Worm (Caenorhabditis elegans) whole organism, L1 larva: ENCODE data around the gene F55C12.4.

Source experiments
- C16A3.4 ChIP-seq: fragments of 150-350 bp; optimal IDR thresholded peaks from 2 replicates; lab custom pipeline; 2014; ENCODE audit warnings: missing biosample characterization, missing genetic modification characterization
- C34B4.2 ChIP-seq: sonication (generic microtip); optimal IDR thresholded peaks from 2 replicates; lab custom pipeline; 2017; ENCODE audit warnings: mild to moderate bottlenecking, missing genetic modification characterization, missing compliant biosample characterization
- Y116A8C.19 ChIP-seq: sonication (generic microtip); optimal IDR thresholded peaks from 2 replicates; lab custom pipeline; 2016; ENCODE audit warnings: missing compliant biosample characterization, missing genetic modification characterization, borderline replicate concordance
- aha-1 ChIP-seq: fragments of 150-350 bp; optimal IDR thresholded peaks from 2 replicates; lab custom pipeline; 2014; ENCODE audit warnings: missing biosample characterization, missing genetic modification characterization
- alr-1 ChIP-seq: fragments of 200-800 bp; sonication (Bioruptor generic); optimal IDR thresholded peaks from 2 replicates; lab custom pipeline; 2018; ENCODE audit warnings: borderline replicate concordance, mild to moderate bottlenecking, missing genetic modification characterization, missing compliant biosample characterization
- aly-2 ChIP-seq: fragments of 150-350 bp; optimal IDR thresholded peaks from 2 replicates; lab custom pipeline; 2014; ENCODE audit warnings: missing biosample characterization, missing genetic modification characterization
- ama-1 ChIP-seq: fragments of 150-350 bp; optimal IDR thresholded peaks from 2 replicates; lab custom pipeline; 2014
- ceh-63 ChIP-seq: fragments of 200-800 bp; sonication (Bioruptor generic); optimal IDR thresholded peaks from 2 replicates; lab custom pipeline; 2018; ENCODE audit warnings: mild to moderate bottlenecking, missing genetic modification characterization, missing compliant biosample characterization
- ceh-88 ChIP-seq: fragments of 200-800 bp; sonication (Bioruptor generic); IDR thresholded peaks from 2 replicates; pipeline ENCODE4 v1.3.6; 2022; ENCODE audit warnings: missing genetic modification characterization, missing compliant biosample characterization
- ceh-90 ChIP-seq: sonication (generic microtip); optimal IDR thresholded peaks from 2 replicates; lab custom pipeline; 2016; ENCODE audit warnings: missing genetic modification characterization, missing compliant biosample characterization
- ces-1 ChIP-seq: fragments of 150-350 bp; optimal IDR thresholded peaks from 2 replicates; lab custom pipeline; 2014; ENCODE audit warnings: missing biosample characterization, missing genetic modification reagents, missing genetic modification characterization
- dpl-1 ChIP-seq, 3 experiments: fragments of 150-350 bp in 2 of 3; sonication (generic microtip) in 1 of 3; optimal IDR thresholded peaks; 2 replicates each; lab custom pipeline; 2014 to 2017; ENCODE audit warnings: missing biosample characterization in 3 of 3, missing genetic modification characterization in 3 of 3, missing genetic modification reagents in 3 of 3
- dsc-1 ChIP-seq: sonication (generic microtip); optimal IDR thresholded peaks from 2 replicates; lab custom pipeline; 2016; ENCODE audit warnings: mild to moderate bottlenecking, missing genetic modification characterization, missing compliant biosample characterization
- efl-1 ChIP-seq, 4 experiments: fragments of 150-350 bp; optimal IDR thresholded peaks in 3 of 4; peaks in 1 of 4; 1 replicate in 1 of 4; 2 replicates in 3 of 4; lab custom pipeline; 2014; ENCODE audit warnings: missing biosample characterization in 2 of 4, missing genetic modification characterization in 2 of 4, missing genetic modification reagents in 2 of 4
- efl-3 ChIP-seq: fragments of 200-800 bp; sonication (Bioruptor generic); optimal IDR thresholded peaks from 2 replicates; lab custom pipeline; 2018; ENCODE audit warnings: mild to moderate bottlenecking, missing genetic modification characterization, missing compliant biosample characterization
- egl-27 ChIP-seq, 2 experiments: fragments of 150-350 bp in 1 of 2; sonication (generic microtip); optimal IDR thresholded peaks; 3 replicates each; lab custom pipeline; 2017 to 2018; ENCODE audit warnings: missing biosample characterization in 2 of 2, missing genetic modification characterization in 2 of 2, missing genetic modification reagents in 2 of 2
- elt-2 ChIP-seq: sonication (generic microtip); optimal IDR thresholded peaks from 2 replicates; lab custom pipeline; 2016; ENCODE audit warnings: missing genetic modification characterization, mild to moderate bottlenecking, inconsistent platforms, missing compliant biosample characterization, missing genetic modification reagents
- fkh-10 ChIP-seq: sonication (generic microtip); optimal IDR thresholded peaks from 2 replicates; lab custom pipeline; 2017; ENCODE audit warnings: missing biosample characterization, missing genetic modification reagents, missing genetic modification characterization
- fkh-8 ChIP-seq: sonication (generic microtip); optimal IDR thresholded peaks from 2 replicates; lab custom pipeline; 2016; ENCODE audit warnings: mild to moderate bottlenecking, missing genetic modification characterization, missing compliant biosample characterization
- fos-1 ChIP-seq: fragments of 150-350 bp; optimal IDR thresholded peaks from 2 replicates; lab custom pipeline; 2014; ENCODE audit warnings: missing biosample characterization, missing genetic modification characterization
- grh-1 ChIP-seq: fragments of 200-800 bp; sonication (Bioruptor generic); IDR thresholded peaks from 2 replicates; pipeline ENCODE4 v1.3.6; 2022; ENCODE audit warnings: missing genetic modification reagents, missing genetic modification characterization, missing compliant biosample characterization
- hlh-4 ChIP-seq: sonication (generic microtip); optimal IDR thresholded peaks from 2 replicates; lab custom pipeline; 2016; ENCODE audit warnings: mild to moderate bottlenecking, missing genetic modification characterization, missing compliant biosample characterization
- hpl-2 ChIP-seq: fragments of 150-350 bp; optimal IDR thresholded peaks from 2 replicates; lab custom pipeline; 2014; ENCODE audit warnings: missing biosample characterization, missing genetic modification reagents, missing genetic modification characterization
- lin-13 ChIP-seq: fragments of 150-350 bp; optimal IDR thresholded peaks from 2 replicates; lab custom pipeline; 2014; ENCODE audit warnings: missing biosample characterization, missing genetic modification reagents, missing genetic modification characterization
- lin-14 ChIP-seq: fragments of 200-800 bp; sonication (Bioruptor generic); optimal IDR thresholded peaks from 2 replicates; lab custom pipeline; 2018; ENCODE audit warnings: mild to moderate bottlenecking, missing genetic modification characterization, moderate library complexity, missing compliant biosample characterization
- lin-15B ChIP-seq: fragments of 150-350 bp; sonication (generic microtip); optimal IDR thresholded peaks from 3 replicates; lab custom pipeline; 2014; ENCODE audit warnings: missing biosample characterization, missing genetic modification characterization
- lin-35 ChIP-seq, 2 experiments: fragments of 150-350 bp; optimal IDR thresholded peaks; 2 replicates each; lab custom pipeline; 2014; ENCODE audit warnings: missing biosample characterization in 2 of 2, missing genetic modification characterization in 2 of 2, missing genetic modification reagents in 2 of 2
- mab-9 ChIP-seq: fragments of 200-800 bp; sonication (Bioruptor generic); IDR thresholded peaks from 2 replicates; pipeline ENCODE4 v1.3.6; 2022; ENCODE audit warnings: missing genetic modification reagents, missing genetic modification characterization, missing compliant biosample characterization
- mdl-1 ChIP-seq, 2 experiments: fragments of 150-350 bp; optimal IDR thresholded peaks; 2 replicates each; lab custom pipeline; 2014 to 2017; ENCODE audit warnings: missing biosample characterization in 2 of 2, missing genetic modification characterization in 2 of 2, inconsistent platforms in 1 of 2
- mef-2 ChIP-seq: fragments of 150-350 bp; optimal IDR thresholded peaks from 2 replicates; lab custom pipeline; 2014; ENCODE audit warnings: missing biosample characterization, missing genetic modification characterization
- mep-1 ChIP-seq: fragments of 150-350 bp; optimal IDR thresholded peaks from 2 replicates; lab custom pipeline; 2014; ENCODE audit warnings: missing biosample characterization, missing genetic modification characterization
- nhr-11 ChIP-seq: fragments of 150-350 bp; optimal IDR thresholded peaks from 2 replicates; lab custom pipeline; 2014; ENCODE audit warnings: missing biosample characterization, missing genetic modification characterization
- nhr-12 ChIP-seq: sonication (generic microtip); optimal IDR thresholded peaks from 2 replicates; lab custom pipeline; 2017; ENCODE audit warnings: missing biosample characterization, missing genetic modification characterization
- nhr-19 ChIP-seq: fragments of 200-800 bp; sonication (Bioruptor generic); conservative IDR thresholded peaks from 2 replicates; pipeline ENCODE4 v1.3.6; 2022; ENCODE audit warnings: missing genetic modification characterization, missing compliant biosample characterization
- nhr-47 ChIP-seq: sonication (generic microtip); optimal IDR thresholded peaks from 2 replicates; lab custom pipeline; 2016; ENCODE audit warnings: mild to moderate bottlenecking, missing genetic modification characterization, moderate library complexity, missing compliant biosample characterization
- nhr-71 ChIP-seq: sonication (generic microtip); optimal IDR thresholded peaks from 2 replicates; lab custom pipeline; 2016; ENCODE audit warnings: mild to moderate bottlenecking, missing genetic modification characterization, moderate library complexity, missing compliant biosample characterization
- nhr-84 ChIP-seq: sonication (generic microtip); optimal IDR thresholded peaks from 2 replicates; lab custom pipeline; 2017; ENCODE audit warnings: missing biosample characterization, missing genetic modification characterization
- nhr-90 ChIP-seq: sonication (generic microtip); optimal IDR thresholded peaks from 2 replicates; lab custom pipeline; 2016; ENCODE audit warnings: mild to moderate bottlenecking, missing genetic modification characterization, missing compliant biosample characterization; ENCODE audit not compliant: poor library complexity
- pag-3 ChIP-seq: sonication (generic microtip); optimal IDR thresholded peaks from 2 replicates; lab custom pipeline; 2017; ENCODE audit warnings: missing genetic modification characterization, mild to moderate bottlenecking, missing compliant biosample characterization, antibody characterized with exemption, borderline replicate concordance; ENCODE audit not compliant: insufficient read depth
- pax-3 ChIP-seq: fragments of 200-800 bp; sonication (Bioruptor generic); optimal IDR thresholded peaks from 2 replicates; lab custom pipeline; 2018; ENCODE audit warnings: mild to moderate bottlenecking, missing genetic modification characterization, moderate library complexity, missing compliant biosample characterization
- pqm-1 ChIP-seq: sonication (generic microtip); optimal IDR thresholded peaks from 3 replicates; lab custom pipeline; 2017; ENCODE audit warnings: missing biosample characterization, missing genetic modification characterization
- skn-1 ChIP-seq: fragments of 150-350 bp; optimal IDR thresholded peaks from 2 replicates; lab custom pipeline; 2014; ENCODE audit warnings: missing biosample characterization, missing genetic modification characterization
- sox-4 ChIP-seq: sonication (generic microtip); optimal IDR thresholded peaks from 2 replicates; lab custom pipeline; 2016; ENCODE audit warnings: missing genetic modification characterization, missing compliant biosample characterization
- sup-37 ChIP-seq: fragments of 200-800 bp; sonication (Bioruptor generic); optimal IDR thresholded peaks from 2 replicates; lab custom pipeline; 2018; ENCODE audit warnings: mild to moderate bottlenecking, missing genetic modification characterization, missing compliant biosample characterization
- swsn-7 ChIP-seq: sonication (generic microtip); optimal IDR thresholded peaks from 2 replicates; lab custom pipeline; 2016; ENCODE audit warnings: missing genetic modification characterization, missing compliant biosample characterization
- tbx-2 ChIP-seq: sonication (generic microtip); optimal IDR thresholded peaks from 2 replicates; lab custom pipeline; 2016; ENCODE audit warnings: missing genetic modification characterization, missing compliant biosample characterization
- unc-30 ChIP-seq: sonication (generic microtip); optimal IDR thresholded peaks from 2 replicates; lab custom pipeline; 2017; ENCODE audit warnings: missing biosample characterization, missing genetic modification characterization
- unc-86 ChIP-seq: sonication (generic microtip); optimal IDR thresholded peaks from 2 replicates; lab custom pipeline; 2016; ENCODE audit warnings: missing genetic modification characterization, missing compliant biosample characterization
- vab-15 ChIP-seq: sonication (generic microtip); optimal IDR thresholded peaks from 2 replicates; lab custom pipeline; 2017; ENCODE audit warnings: missing genotype, mild to moderate bottlenecking, missing genetic modification characterization, missing compliant biosample characterization
- zag-1 ChIP-seq: fragments of 150-350 bp; optimal IDR thresholded peaks from 2 replicates; lab custom pipeline; 2014; ENCODE audit warnings: missing biosample characterization, missing genetic modification characterization
- zip-4 ChIP-seq: fragments of 200-800 bp; sonication (Bioruptor generic); optimal IDR thresholded peaks from 2 replicates; lab custom pipeline; 2018; ENCODE audit warnings: mild to moderate bottlenecking, missing genetic modification characterization, moderate library complexity, missing compliant biosample characterization
- ztf-4 ChIP-seq: fragments of 150-350 bp; optimal IDR thresholded peaks from 2 replicates; lab custom pipeline; 2014; ENCODE audit warnings: missing biosample characterization, missing genetic modification characterization

F55C12.4 gene

DNA sequence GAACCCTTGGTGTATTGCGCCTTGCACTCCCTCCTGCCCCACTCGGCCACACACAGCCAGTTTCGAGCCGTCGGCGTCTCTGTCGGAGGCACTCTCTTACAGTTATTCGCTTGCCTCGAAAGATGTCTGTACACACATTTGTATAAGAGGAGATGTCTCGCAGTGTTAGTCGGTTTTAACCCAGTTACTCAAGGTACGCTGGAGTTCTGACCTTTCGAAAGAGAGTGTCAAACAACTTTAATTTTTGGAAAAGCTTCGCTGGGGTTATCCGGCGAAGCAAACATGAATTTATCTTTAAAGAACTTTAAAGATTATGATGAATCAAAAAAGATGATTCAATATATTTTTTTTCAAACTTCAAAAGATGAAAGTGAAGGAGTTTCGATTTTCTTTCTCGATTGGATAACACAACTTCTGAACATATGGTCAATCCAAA lies 13.5 kb downstream of the F55C12.4 start (continued):
- TF ChIP-seq dpl-1 (GFP tag; optimal IDR thresholded peaks at IDR 0.05; lab: Kevin White, UChicago) (peak; percentile 82 to 84 (median 82)), nhr-84 (tag; lab: Kevin White, UChicago) (peak; percentile 85), ceh-63 (GFP tag; lab: Kevin White, UChicago) (peak; percentile 96), zag-1 (peak; percentile 99), ces-1 (GFP tag; lab: Kevin White, UChicago) (peak; percentile 98), elt-2 (tag; lab: Kevin White, UChicago) (peak; percentile 100), hpl-2 (GFP tag; lab: Kevin White, UChicago) (peak; percentile 99), zip-4 (GFP tag; lab: Kevin White, UChicago) (peak; percentile 95), efl-3 (peak; percentile 90), sox-4 (peak; percentile 99), nhr-12 (tag; lab: Kevin White, UChicago) (peak; percentile 80), fkh-8 (peak; percentile 100), sup-37 (peak; percentile 99), mep-1 (peak; percentile 99), swsn-7 (tag; lab: Kevin White, UChicago) (peak; percentile 100), nhr-11 (peak; percentile 98), vab-15 (tag; lab: Kevin White, UChicago) (peak; percentile 93), nhr-71 (tag; lab: Kevin White, UChicago) (peak; percentile 100), fos-1 (tag; lab: Kevin White, UChicago) (peak; percentile 98), hlh-4 (tag; lab: Kevin White, UChicago) (peak; percentile 79), nhr-19 (GFP tag; lab: Robert Waterston, UW) (peak; percentile 99), pqm-1 (tag; lab: Kevin White, UChicago) (peak; percentile 76), lin-15B (tag; lab: Kevin White, UChicago) (peak; percentile 74), pax-3 (peak; percentile 99), C16A3.4 (tag; lab: Kevin White, UChicago) (peak; percentile 99), skn-1 (tag; lab: Kevin White, UChicago) (peak; percentile 91), lin-14 (GFP tag; lab: Kevin White, UChicago) (peak; percentile 99), ztf-4 (tag; lab: Kevin White, UChicago) (peak; percentile 98), mdl-1 (tag; optimal IDR thresholded peaks at IDR 0.05; lab: Kevin White, UChicago) (peak; percentile 46 to 94), dsc-1 (peak; percentile 100), lin-13 (GFP tag; lab: Kevin White, UChicago) (peak; percentile 97), unc-30 (tag; lab: Kevin White, UChicago) (peak; percentile 82), aly-2 (peak; percentile 99), fkh-10 (GFP tag; lab: Kevin White, UChicago) (peak; percentile 99), ceh-88 (GFP tag; lab: Robert Waterston, UW) (peak; percentile 99), alr-1 (tag; lab: Kevin White, UChicago) (no peak), unc-86 (tag; lab: Kevin White, UChicago) (peak; percentile 99), C34B4.2 (tag; lab: Kevin White, UChicago) (peak; percentile 81), aha-1 (tag; lab: Kevin White, UChicago) (peak; percentile 89), nhr-90 (tag; lab: Kevin White, UChicago) (peak; percentile 100), Y116A8C.19 (tag; lab: Kevin White, UChicago) (peak; percentile 48), egl-27 (tag; optimal IDR thresholded peaks at IDR 0.05; lab: Kevin White, UChicago) (peak; percentile 86 to 97), ceh-90 (tag; lab: Kevin White, UChicago) (peak; percentile 72), efl-1 (optimal IDR thresholded peaks at IDR 0.05; lab: Kevin White, UChicago) (peak; percentile 92), efl-1 (GFP tag; optimal IDR thresholded peaks at IDR 0.05 in 1 of 2; lab: Kevin White, UChicago) (peak; percentile 77 to 98), lin-35 (GFP tag; optimal IDR thresholded peaks at IDR 0.05; lab: Kevin White, UChicago) (peak; percentile 89 to 95), ama-1 (lab: Kevin White, UChicago) (peak; percentile 100), grh-1 (GFP tag; lab: Robert Waterston, UW) (peak; percentile 99), mab-9 (GFP tag; lab: Robert Waterston, UW) (peak; percentile 99), pag-3 (tag; lab: Kevin White, UChicago) (peak; percentile 79), nhr-47 (tag; lab: Kevin White, UChicago) (peak; percentile 100), tbx-2 (peak; percentile 100), mef-2 (tag; lab: Kevin White, UChicago) (peak; percentile 93)
